Worm (Caenorhabditis elegans): ENCODE measurements around the gene srz-97.

The srz-97 gene

ce11 chrV:14468196-14468874 is at the start of gene srz-97:
srz-97 (minus strand) TSS chrV:14468246.
- peak; percentile 97 for TF ChIP-seq snpc-4 (tag; optimal IDR thresholded peaks at IDR 0.05)
- no peak for TF ChIP-seq ceh-82 (tag; optimal IDR thresholded peaks at IDR 0.05)
- TF ChIP-seq lin-15B (tag; optimal IDR thresholded peaks at IDR 0.05) = no peak
- TF ChIP-seq elt-2 (tag; optimal IDR thresholded peaks at IDR 0.05) = peak; percentile 47
- TF ChIP-seq R02D3.7 (tag; optimal IDR thresholded peaks at IDR 0.05) = peak; percentile 36
- TF ChIP-seq nhr-77 (tag; optimal IDR thresholded peaks at IDR 0.05) = peak; percentile 42
- TF ChIP-seq fos-1 (tag; optimal IDR thresholded peaks at IDR 0.05) = no peak
- peak; percentile 54 for TF ChIP-seq pqm-1 (tag; optimal IDR thresholded peaks at IDR 0.05)
- TF ChIP-seq nhr-23 (tag; optimal IDR thresholded peaks at IDR 0.05) = no peak
- no peak for TF ChIP-seq daf-12 (tag; optimal IDR thresholded peaks at IDR 0.05)
- no peak for TF ChIP-seq mml-1 (tag; optimal IDR thresholded peaks at IDR 0.05)
- no peak for TF ChIP-seq nhr-28 (tag; optimal IDR thresholded peaks at IDR 0.05)
- TF ChIP-seq nhr-43 (tag; optimal IDR thresholded peaks at IDR 0.05; ENCODE audit: poor library complexity, severe bottlenecking) = peak; percentile 34
- TF ChIP-seq ama-1 (optimal IDR thresholded peaks at IDR 0.05) = no peak
- TF ChIP-seq ceh-28 (tag; optimal IDR thresholded peaks at IDR 0.05) = no peak
- no peak for TF ChIP-seq sea-2 (GFP tag; optimal IDR thresholded peaks at IDR 0.05)
- TF ChIP-seq nhr-67 (tag; optimal IDR thresholded peaks at IDR 0.05) = no peak
- no peak for TF ChIP-seq unc-39 (tag; optimal IDR thresholded peaks at IDR 0.05)
- TF ChIP-seq ZK546.5 (tag; optimal IDR thresholded peaks at IDR 0.05) = no peak
- TF ChIP-seq fkh-10 (GFP tag; optimal IDR thresholded peaks at IDR 0.05) = no peak
- TF ChIP-seq egl-5 (tag; optimal IDR thresholded peaks at IDR 0.05) = no peak
- TF ChIP-seq nhr-25 (tag; optimal IDR thresholded peaks at IDR 0.05) = peak; percentile 54

- TF ChIP-seq ceh-9 (tag; optimal IDR thresholded peaks at IDR 0.05) (no peak), nhr-23 (tag; optimal IDR thresholded peaks at IDR 0.05) (peak; percentile 68), mdl-1 (tag; optimal IDR thresholded peaks at IDR 0.05) (peak; percentile 24), nhr-25 (tag; optimal IDR thresholded peaks at IDR 0.05) (peak; percentile 89), eor-1 (tag; optimal IDR thresholded peaks at IDR 0.05) (no peak), fkh-10 (GFP tag; optimal IDR thresholded peaks at IDR 0.05) (no peak), elt-1 (tag; optimal IDR thresholded peaks at IDR 0.05) (peak; percentile 15), nhr-43 (tag; optimal IDR thresholded peaks at IDR 0.05; ENCODE audit: poor library complexity, severe bottlenecking) (peak; percentile 50), lin-39 (tag; optimal IDR thresholded peaks at IDR 0.05) (peak; percentile 67)
Observed at ce11 chrV:14510746-14511145, 42.7 kb upstream of the srz-97 start, which contains the start of gene R02D5.9. R02D5.9 (minus strand) TSS chrV:14511123.

ce11 chrV:14508556-14508955 is 40.5 kb upstream of the srz-97 start:
- TF ChIP-seq lin-39 (tag; optimal IDR thresholded peaks at IDR 0.05) (no peak), lin-15B (tag; optimal IDR thresholded peaks at IDR 0.05) (no peak), elt-3 (tag; optimal IDR thresholded peaks at IDR 0.05) (no peak), daf-12 (tag; optimal IDR thresholded peaks at IDR 0.05) (no peak), nhr-77 (tag; optimal IDR thresholded peaks at IDR 0.05) (no peak), lsy-12 (tag; optimal IDR thresholded peaks at IDR 0.05) (no peak), fkh-10 (GFP tag; optimal IDR thresholded peaks at IDR 0.05) (no peak), fkh-2 (tag; optimal IDR thresholded peaks at IDR 0.05) (no peak), mml-1 (tag; optimal IDR thresholded peaks at IDR 0.05) (no peak), hmg-11 (tag; optimal IDR thresholded peaks at IDR 0.05) (no peak), nhr-12 (tag; optimal IDR thresholded peaks at IDR 0.05) (no peak), ama-1 (optimal IDR thresholded peaks at IDR 0.05) (no peak), ceh-9 (tag; optimal IDR thresholded peaks at IDR 0.05) (no peak), unc-62 (GFP tag; optimal IDR thresholded peaks at IDR 0.05) (no peak), nhr-237 (tag; optimal IDR thresholded peaks at IDR 0.05) (no peak), nhr-76 (tag; optimal IDR thresholded peaks at IDR 0.05) (no peak)

- no peak for TF ChIP-seq elt-2 (tag; optimal IDR thresholded peaks at IDR 0.05)
Observed at ce11 chrV:14508005-14508521, 40.0 kb upstream of the srz-97 start, which contains the start of gene R02D5.1. R02D5.1 (plus strand) TSS chrV:14508249.
